Fruit fly (Drosophila melanogaster) whole organism, wandering third instar larva: Measurements from ENCODE around the gene CG32313.

Experiments used
- CG32264 ChIP-seq: fragments of 200-800 bp; sonication (Bioruptor generic); optimal IDR thresholded peaks from 2 replicates; lab custom pipeline; 2016; ENCODE audit warnings: missing biosample characterization, missing genetic modification characterization
- Dfd ChIP-seq: fragments of >200 bp; optimal IDR thresholded peaks from 2 replicates; lab custom pipeline; 2017; ENCODE audit warnings: missing biosample characterization, missing genetic modification characterization
- GATAd ChIP-seq: sonication (Bioruptor generic); optimal IDR thresholded peaks from 2 replicates; lab custom pipeline; 2016; ENCODE audit warnings: missing biosample characterization, missing genetic modification characterization
- Hr78 ChIP-seq: fragments of >200 bp; optimal IDR thresholded peaks from 2 replicates; lab custom pipeline; 2017; ENCODE audit warnings: missing biosample characterization, missing genetic modification characterization
- Mio ChIP-seq: sonication (Bioruptor generic); optimal IDR thresholded peaks from 2 replicates; lab custom pipeline; 2016; ENCODE audit warnings: missing biosample characterization, missing genetic modification characterization
- Sp1 ChIP-seq: fragments of 200-800 bp; sonication (Bioruptor generic); optimal IDR thresholded peaks from 3 replicates; lab custom pipeline; 2019; ENCODE audit warnings: missing biosample characterization, mild to moderate bottlenecking, missing genetic modification characterization, moderate library complexity
- brk ChIP-seq: fragments of 200-800 bp; sonication (Bioruptor generic); optimal IDR thresholded peaks from 2 replicates; lab custom pipeline; 2016; ENCODE audit warnings: missing biosample characterization, mild to moderate bottlenecking, missing genetic modification characterization
- h ChIP-seq: fragments of 200-800 bp; sonication (Bioruptor generic); optimal IDR thresholded peaks from 3 replicates; lab custom pipeline; 2016; ENCODE audit warnings: missing biosample characterization, mild to moderate bottlenecking, missing genetic modification characterization
- lola ChIP-seq: fragments of >200 bp; optimal IDR thresholded peaks from 2 replicates; lab custom pipeline; 2017; ENCODE audit warnings: missing biosample characterization, missing genetic modification characterization

dm6 chr3L:1553193-1553592 lies 7.7 kb upstream of the CG32313 start, which contains the start of gene Pcyt2:
- no peak for TF ChIP-seq Mio (GFP tag; lab: Kevin White, UChicago)
- no peak for TF ChIP-seq brk
- no peak for TF ChIP-seq Hr78 (GFP tag; lab: Kevin White, UChicago)
- no peak for TF ChIP-seq CG32264 (GFP tag; lab: Kevin White, UChicago)
- no peak for TF ChIP-seq lola
- TF ChIP-seq Sp1 (GFP tag; lab: Kevin White, UChicago) = no peak
- TF ChIP-seq h (GFP tag; lab: Kevin White, UChicago) = no peak
- TF ChIP-seq Dfd (GFP tag; lab: Kevin White, UChicago) = no peak
- TF ChIP-seq GATAd (GFP tag; lab: Kevin White, UChicago) = no peak
